Fruit fly (Drosophila melanogaster) whole organism, prepupa: Measurements from ENCODE around the gene Ltn1.

Experiments
- CG34406 ChIP-seq: fragments of 200-800 bp; sonication (Bioruptor generic); optimal IDR thresholded peaks from 3 replicates; lab custom pipeline; 2016; ENCODE audit warnings: missing biosample characterization, missing genetic modification characterization
- CG6163 ChIP-seq: fragments of 200-800 bp; sonication (Bioruptor generic); IDR thresholded peaks from 3 replicates; pipeline ENCODE4 v1.3.6; 2022; ENCODE audit warnings: missing biosample characterization, missing genetic modification characterization
- CG8119 ChIP-seq: fragments of 200-800 bp; sonication (Bioruptor generic); IDR thresholded peaks from 3 replicates; pipeline ENCODE4 v1.3.6; 2022; ENCODE audit warnings: missing biosample characterization, missing genetic modification characterization
- CG9139 ChIP-seq: fragments of 200-800 bp; sonication (Bioruptor generic); optimal IDR thresholded peaks from 3 replicates; lab custom pipeline; 2017; ENCODE audit warnings: missing biosample characterization, mild to moderate bottlenecking, missing genetic modification characterization
- Ets96B ChIP-seq: fragments of 200-800 bp; optimal IDR thresholded peaks from 2 replicates; lab custom pipeline; 2019; ENCODE audit warnings: missing biosample characterization, mild to moderate bottlenecking, missing genetic modification characterization, moderate library complexity
- Hr4 ChIP-seq: fragments of 200-800 bp; sonication (Bioruptor generic); optimal IDR thresholded peaks from 3 replicates; lab custom pipeline; 2016; ENCODE audit warnings: missing biosample characterization, missing genetic modification characterization
- OdsH ChIP-seq: fragments of 200-800 bp; sonication (Bioruptor generic); optimal IDR thresholded peaks from 3 replicates; lab custom pipeline; 2016; ENCODE audit warnings: missing biosample characterization, missing genetic modification characterization
- Sox102F ChIP-seq: fragments of 200-800 bp; sonication (Bioruptor generic); optimal IDR thresholded peaks from 2 replicates; lab custom pipeline; 2016; ENCODE audit warnings: missing biosample characterization, mild to moderate bottlenecking, missing genetic modification characterization
- acj6 ChIP-seq: fragments of 200-800 bp; sonication (Bioruptor generic); optimal IDR thresholded peaks from 3 replicates; lab custom pipeline; 2016; ENCODE audit warnings: missing biosample characterization, missing genetic modification characterization
- esn ChIP-seq: fragments of 200-800 bp; sonication (Bioruptor generic); optimal IDR thresholded peaks from 2 replicates; lab custom pipeline; 2016; ENCODE audit warnings: missing biosample characterization, mild to moderate bottlenecking, missing genetic modification characterization, moderate library complexity
- fkh ChIP-seq: fragments of 200-800 bp; sonication (Bioruptor generic); optimal IDR thresholded peaks from 3 replicates; lab custom pipeline; 2017; ENCODE audit warnings: missing biosample characterization, mild to moderate bottlenecking, missing genetic modification characterization, moderate library complexity
- pdm3 ChIP-seq: fragments of 200-800 bp; sonication (Bioruptor generic); optimal IDR thresholded peaks from 3 replicates; lab custom pipeline; 2016; ENCODE audit warnings: missing biosample characterization, missing genetic modification characterization
- ss ChIP-seq, 2 experiments: fragments of 200-800 bp; sonication (Bioruptor generic); optimal IDR thresholded peaks; 2 replicates in 1 of 2; 3 replicates in 1 of 2; lab custom pipeline; 2017 to 2018; ENCODE audit warnings: mild to moderate bottlenecking in 2 of 2, missing biosample characterization in 2 of 2, missing genetic modification characterization in 2 of 2, moderate library complexity in 1 of 2

- TF ChIP-seq CG34406 (GFP tag; lab: Kevin White, UChicago) = no peak
- no peak for TF ChIP-seq CG9139 (GFP tag; lab: Kevin White, UChicago)
- TF ChIP-seq ss (GFP tag; optimal IDR thresholded peaks at IDR 0.05; lab: Kevin White, UChicago) = no peak
- no peak for TF ChIP-seq esn (GFP tag; lab: Kevin White, UChicago)
- TF ChIP-seq OdsH (GFP tag; lab: Kevin White, UChicago) = no peak
- no peak for TF ChIP-seq fkh (GFP tag; lab: Kevin White, UChicago)
- TF ChIP-seq pdm3 (GFP tag; lab: Kevin White, UChicago) = no peak
- TF ChIP-seq Hr4 (GFP tag; lab: Kevin White, UChicago) = no peak
- no peak for TF ChIP-seq Sox102F (GFP tag; lab: Kevin White, UChicago)
- TF ChIP-seq CG8119 = no peak
- TF ChIP-seq acj6 (GFP tag; lab: Kevin White, UChicago) = no peak
- TF ChIP-seq Ets96B (tag; lab: Kevin White, UChicago) = no peak
- no peak for TF ChIP-seq CG6163
These were observed 6.6 kb upstream of the Ltn1 start for dm6 chr3L:19558674-19559073.
